Worm (Caenorhabditis elegans) whole organism, midembryonic: Measurements from ENCODE around the gene znfx-1.

Experiments
- T22C8.4 ChIP-seq: fragments of 200-800 bp; sonication (Bioruptor generic); IDR thresholded peaks from 2 replicates; pipeline ENCODE4 v1.3.6; 2022; ENCODE audit warnings: missing genetic modification characterization, missing compliant biosample characterization
- cog-1 ChIP-seq: sonication (generic microtip); optimal IDR thresholded peaks from 2 replicates; lab custom pipeline; 2016; ENCODE audit warnings: missing genetic modification characterization, missing compliant biosample characterization
- flt-1 ChIP-seq: fragments of 200-800 bp; sonication (Bioruptor generic); IDR thresholded peaks from 2 replicates; pipeline ENCODE4 v1.3.6; 2022; ENCODE audit warnings: missing genetic modification characterization, missing compliant biosample characterization
- klf-2 ChIP-seq: fragments of 200-800 bp; sonication (Bioruptor generic); conservative IDR thresholded peaks from 2 replicates; pipeline ENCODE4 v1.3.6; 2022; ENCODE audit warnings: missing genetic modification reagents, missing genetic modification characterization, missing compliant biosample characterization
- med-1 ChIP-seq: sonication (generic microtip); optimal IDR thresholded peaks from 2 replicates; lab custom pipeline; 2017; ENCODE audit warnings: missing genetic modification characterization, mild to moderate bottlenecking, missing compliant biosample characterization, antibody characterized with exemption, missing genetic modification reagents; ENCODE audit not compliant: insufficient read depth
- ref-1 ChIP-seq: fragments of 200-800 bp; sonication (Bioruptor generic); conservative IDR thresholded peaks from 2 replicates; pipeline ENCODE4 v1.3.6; 2022; ENCODE audit warnings: missing genetic modification reagents, missing genetic modification characterization, missing compliant biosample characterization
- tab-1 ChIP-seq: fragments of 200-800 bp; sonication (Bioruptor generic); IDR thresholded peaks from 2 replicates; pipeline ENCODE4 v1.3.6; 2022; ENCODE audit warnings: missing genetic modification characterization, missing compliant biosample characterization
- ztf-23 ChIP-seq: fragments of 200-800 bp; sonication (Bioruptor generic); IDR thresholded peaks from 2 replicates; pipeline ENCODE4 v1.3.6; 2022; ENCODE audit warnings: missing genetic modification reagents, missing genetic modification characterization, missing compliant biosample characterization
- ztf-29 ChIP-seq: fragments of 200-800 bp; sonication (Bioruptor generic); IDR thresholded peaks from 2 replicates; pipeline ENCODE4 v1.3.6; 2022; ENCODE audit warnings: missing genetic modification reagents, missing genetic modification characterization, missing compliant biosample characterization

DNA sequence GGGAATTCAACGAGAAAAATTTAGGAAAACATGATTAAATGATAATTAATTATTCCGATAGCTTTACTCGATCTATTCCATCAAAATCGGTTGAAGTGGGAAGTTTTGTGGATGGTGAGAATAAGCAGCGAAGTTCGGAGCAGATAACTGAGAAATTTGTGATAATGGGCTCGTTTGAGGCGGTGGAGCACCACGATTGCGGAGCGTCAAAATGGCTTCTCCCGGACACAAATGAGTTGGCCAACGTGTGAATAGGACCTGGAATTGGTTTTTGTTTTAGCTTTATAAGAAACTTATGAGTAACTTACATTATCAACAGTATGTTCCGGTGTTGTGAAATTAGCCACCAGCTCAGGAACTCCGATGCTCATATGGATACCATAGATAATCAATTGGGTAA, 34.6 kb upstream of the znfx-1 start:
- TF ChIP-seq tab-1 (peak; percentile 61; the same call in 1 of the 2 replicates), med-1 (GFP tag; lab: Kevin White, UChicago) (no peak), flt-1 (GFP tag; lab: Robert Waterston, UW) (no peak), ztf-23 (GFP tag; lab: Robert Waterston, UW) (no peak), klf-2 (GFP tag; lab: Robert Waterston, UW) (no peak), ref-1 (GFP tag; lab: Robert Waterston, UW) (no peak), cog-1 (tag; lab: Kevin White, UChicago) (no peak), T22C8.4 (GFP tag; lab: Robert Waterston, UW) (no peak), ztf-29 (GFP tag; lab: Robert Waterston, UW) (no peak)
